Worm (Caenorhabditis elegans) whole organism, L4 larva: ENCODE measurements around the gene F48G7.5.
A peak's percentile ranks its signal among the peaks of the same experiment; 100 is the strongest.

ENCODE experiments used
- Y75B8A.6 ChIP-seq: fragments of 200-800 bp; sonication (Bioruptor generic); IDR thresholded peaks from 2 replicates; pipeline ENCODE4 v1.3.6; 2022; ENCODE audit warnings: missing genetic modification reagents, missing genetic modification characterization, missing compliant biosample characterization
- aha-1 ChIP-seq: fragments of 150-350 bp; peaks from one replicate; lab custom pipeline; 2014; ENCODE audit warnings: missing biosample characterization, missing genetic modification characterization
- ceh-32 ChIP-seq: sonication (generic microtip); optimal IDR thresholded peaks from 2 replicates; lab custom pipeline; 2016; ENCODE audit warnings: mild to moderate bottlenecking, missing genetic modification characterization, missing compliant biosample characterization; ENCODE audit not compliant: poor library complexity
- ceh-62 ChIP-seq: sonication (generic microtip); optimal IDR thresholded peaks from 2 replicates; lab custom pipeline; 2017; ENCODE audit warnings: missing biosample characterization, missing genetic modification characterization
- egl-27 ChIP-seq: sonication (generic microtip); optimal IDR thresholded peaks from 3 replicates; lab custom pipeline; 2017; ENCODE audit warnings: missing biosample characterization, missing genetic modification reagents, missing genetic modification characterization
- fkh-10 ChIP-seq: fragments of 150-350 bp; optimal IDR thresholded peaks from 2 replicates; lab custom pipeline; 2014; ENCODE audit warnings: missing biosample characterization, missing genetic modification reagents, missing genetic modification characterization
- gei-8 ChIP-seq: fragments of 200-800 bp; sonication (Bioruptor generic); optimal IDR thresholded peaks from 2 replicates; lab custom pipeline; 2018; ENCODE audit warnings: mild to moderate bottlenecking, missing genetic modification characterization, missing compliant biosample characterization
- hif-1 ChIP-seq, 2 experiments: sonication (generic microtip); optimal IDR thresholded peaks; 2 replicates each; lab custom pipeline; 2016 to 2017; ENCODE audit warnings: missing compliant biosample characterization in 2 of 2, missing genetic modification characterization in 2 of 2, missing genetic modification reagents in 2 of 2, missing genotype in 2 of 2, mild to moderate bottlenecking in 1 of 2
- hlh-30 ChIP-seq: sonication (generic microtip); optimal IDR thresholded peaks from 2 replicates; lab custom pipeline; 2017; ENCODE audit warnings: antibody characterized with exemption, mild to moderate bottlenecking, missing genetic modification characterization, missing compliant biosample characterization; ENCODE audit not compliant: insufficient read depth
- lin-1 ChIP-seq: fragments of 200-800 bp; sonication (Bioruptor generic); IDR thresholded peaks from 2 replicates; pipeline ENCODE4 v1.3.6; 2022; ENCODE audit warnings: missing genetic modification reagents, missing genetic modification characterization, missing compliant biosample characterization
- lin-15B ChIP-seq: fragments of 150-350 bp; sonication (generic microtip); optimal IDR thresholded peaks from 3 replicates; lab custom pipeline; 2014; ENCODE audit warnings: missing biosample characterization, missing genetic modification characterization
- lin-39 ChIP-seq: fragments of 150-350 bp; optimal IDR thresholded peaks from 2 replicates; lab custom pipeline; 2014; ENCODE audit warnings: missing biosample characterization, missing genetic modification reagents, missing genetic modification characterization
- mep-1 ChIP-seq: fragments of 150-350 bp; sonication (generic microtip); optimal IDR thresholded peaks from 3 replicates; lab custom pipeline; 2014; ENCODE audit warnings: missing biosample characterization, missing genetic modification characterization
- mes-2 ChIP-seq: sonication (generic microtip); optimal IDR thresholded peaks from 2 replicates; lab custom pipeline; 2016; ENCODE audit warnings: missing genotype, mild to moderate bottlenecking, missing genetic modification characterization, missing compliant biosample characterization; ENCODE audit not compliant: poor library complexity, severe bottlenecking
- mxl-2 ChIP-seq: fragments of 200-800 bp; sonication (Bioruptor generic); conservative IDR thresholded peaks from 2 replicates; pipeline ENCODE4 v1.3.6; 2022; ENCODE audit warnings: missing genetic modification reagents, missing genetic modification characterization, missing compliant biosample characterization
- nhr-42 ChIP-seq: fragments of 200-800 bp; sonication (Bioruptor generic); IDR thresholded peaks from 2 replicates; pipeline ENCODE4 v1.3.6; 2022; ENCODE audit warnings: missing genetic modification characterization, missing compliant biosample characterization
- nhr-6 ChIP-seq: fragments of 150-350 bp; optimal IDR thresholded peaks from 2 replicates; lab custom pipeline; 2014; ENCODE audit warnings: missing biosample characterization, missing genetic modification characterization
- nhr-76 ChIP-seq: fragments of 150-350 bp; optimal IDR thresholded peaks from 2 replicates; lab custom pipeline; 2014; ENCODE audit warnings: missing biosample characterization, missing genetic modification characterization
- pqm-1 ChIP-seq: sonication (generic microtip); optimal IDR thresholded peaks from 2 replicates; lab custom pipeline; 2017; ENCODE audit warnings: missing biosample characterization, missing genetic modification characterization
- rbr-2 ChIP-seq: sonication (generic microtip); optimal IDR thresholded peaks from 2 replicates; lab custom pipeline; 2016; ENCODE audit warnings: missing genotype, missing genetic modification characterization, missing compliant biosample characterization
- unc-62 ChIP-seq, 3 experiments: fragments of 150-350 bp in 1 of 3; sonication (generic microtip); optimal IDR thresholded peaks in 2 of 3; peaks in 1 of 3; 1 replicate in 1 of 3; 2 replicates in 2 of 3; lab custom pipeline; 2014 to 2017; ENCODE audit warnings: missing biosample characterization in 3 of 3, missing genetic modification characterization in 3 of 3, missing genetic modification reagents in 3 of 3, missing genotype in 1 of 3
- vab-7 ChIP-seq: fragments of 200-800 bp; sonication (Bioruptor generic); IDR thresholded peaks from 2 replicates; pipeline ENCODE4 v1.3.6; 2022; ENCODE audit warnings: missing genetic modification reagents, missing genetic modification characterization, missing compliant biosample characterization
- zag-1 ChIP-seq: fragments of 150-350 bp; optimal IDR thresholded peaks from 2 replicates; lab custom pipeline; 2014; ENCODE audit warnings: missing biosample characterization, missing genetic modification characterization
- ztf-11 ChIP-seq: fragments of 150-350 bp; optimal IDR thresholded peaks from 2 replicates; lab custom pipeline; 2014; ENCODE audit warnings: missing biosample characterization, missing genetic modification characterization
- ztf-7 ChIP-seq: fragments of 150-350 bp; optimal IDR thresholded peaks from 2 replicates; lab custom pipeline; 2014; ENCODE audit warnings: missing biosample characterization, missing genetic modification characterization

F48G7.5 gene

ce11 chrV:587818-588217 lies 34.9 kb downstream of the F48G7.5 start, which contains the start of gene K06H6.1:
Gene K06H6.1, plus strand, starts transcription at chrV:588118.
- peak in 1 of 2 experiments; percentile 40 for TF ChIP-seq unc-62 (GFP tag; optimal IDR thresholded peaks at IDR 0.05 in 1 of 2; lab: Kevin White, UChicago)
- no peak for TF ChIP-seq unc-62 (tag; optimal IDR thresholded peaks at IDR 0.05; lab: Kevin White, UChicago)
- TF ChIP-seq ztf-7 (tag; lab: Kevin White, UChicago) = no peak

- peak; percentile 4 for TF ChIP-seq aha-1 (tag; lab: Kevin White, UChicago)
- TF ChIP-seq fkh-10 (GFP tag; lab: Kevin White, UChicago) = no peak
Measured at ce11 chrV:585472-585871, 37.3 kb downstream of the F48G7.5 start, which contains the start of gene K06H6.2. Gene K06H6.2, plus strand, starts transcription at chrV:585772.

ce11 chrV:581616-582015 lies 41.1 kb downstream of the F48G7.5 start, which contains the start of gene nstp-7:
Gene nstp-7, plus strand, starts transcription at chrV:581916.
- TF ChIP-seq ztf-11 (no peak), nhr-42 (no peak)

ce11 chrV:578977-579376 lies 43.8 kb downstream of the F48G7.5 start, which contains the start of gene K06H6.4:
Gene K06H6.4, plus strand, starts transcription at chrV:579277.
- no peak for TF ChIP-seq ceh-62 (tag; lab: Kevin White, UChicago)

DNA sequence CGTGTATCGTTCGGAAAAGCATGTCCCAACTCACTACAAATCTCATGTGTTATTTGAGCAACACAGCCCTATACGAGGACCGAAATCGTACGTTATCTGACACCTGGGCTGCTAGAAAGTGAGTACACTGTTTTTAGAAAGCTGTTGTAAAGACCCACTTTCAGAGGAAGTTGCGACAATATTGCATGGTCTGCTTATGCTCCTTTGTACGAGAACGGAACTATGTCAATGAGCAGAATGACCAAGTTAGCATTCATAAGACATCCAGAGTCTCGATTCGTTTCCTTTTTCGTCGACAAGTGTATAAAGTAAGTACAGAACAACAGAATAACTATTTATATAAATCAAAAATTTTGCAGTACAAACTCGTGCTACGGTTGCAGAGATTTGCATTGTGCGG lies 45.8 kb downstream of the F48G7.5 start:
- TF ChIP-seq egl-27 (tag; lab: Kevin White, UChicago) (no peak), unc-62 (GFP tag; optimal IDR thresholded peaks at IDR 0.05 in 1 of 2; lab: Kevin White, UChicago) (peak in 1 of 2 experiments; percentile 97), unc-62 (tag; optimal IDR thresholded peaks at IDR 0.05; lab: Kevin White, UChicago) (no peak)

ce11 chrV:576070-576469 lies 46.7 kb downstream of the F48G7.5 start, which contains the start of gene K06H6.5:
Gene K06H6.5, plus strand, starts transcription at chrV:576370.
- no peak for TF ChIP-seq rbr-2 (tag; lab: Kevin White, UChicago)
- no peak for TF ChIP-seq hif-1 (tag; optimal IDR thresholded peaks at IDR 0.05; lab: Kevin White, UChicago)
- no peak for TF ChIP-seq lin-15B
- TF ChIP-seq mes-2 (tag; lab: Kevin White, UChicago) = no peak
- TF ChIP-seq pqm-1 = no peak
- TF ChIP-seq ceh-32 = no peak
- no peak for TF ChIP-seq Y75B8A.6 (GFP tag; lab: Robert Waterston, UW)
- TF ChIP-seq lin-1 (GFP tag; lab: Robert Waterston, UW) = no peak
- no peak for TF ChIP-seq hlh-30 (tag; lab: Kevin White, UChicago)
- TF ChIP-seq egl-27 (tag; lab: Kevin White, UChicago) = no peak
- no peak for TF ChIP-seq nhr-76 (tag; lab: Kevin White, UChicago)
- no peak for TF ChIP-seq mep-1 (tag; lab: Kevin White, UChicago)

DNA sequence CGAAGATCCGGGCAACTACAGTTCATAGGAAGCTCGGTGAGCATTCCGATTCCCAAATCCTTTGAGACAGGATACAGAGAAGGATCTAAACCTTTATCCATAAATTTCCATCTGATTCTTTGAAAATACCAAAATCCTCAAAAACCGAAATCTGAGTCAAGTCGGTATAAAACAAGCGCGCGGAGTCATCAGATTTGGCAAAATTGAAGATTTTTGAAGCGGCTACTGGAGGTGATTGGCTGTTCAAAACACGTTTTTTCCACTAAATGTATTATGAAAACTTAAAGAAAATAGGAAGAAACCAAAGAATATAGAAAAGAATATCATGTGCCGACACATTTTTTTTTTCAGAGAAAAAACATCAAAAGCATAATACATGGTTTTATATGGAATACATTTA lies 48.1 kb downstream of the F48G7.5 start, which contains the start of gene C14C6.13:
Gene C14C6.13, minus strand, starts transcription at position 101 of the 400 bp plus-strand sequence.
- TF ChIP-seq gei-8 (GFP tag; lab: Kevin White, UChicago) (no peak), lin-39 (tag; lab: Kevin White, UChicago) (no peak), zag-1 (tag; lab: Kevin White, UChicago) (no peak), nhr-6 (no peak), mxl-2 (GFP tag; lab: Robert Waterston, UW) (no peak), vab-7 (GFP tag; lab: Robert Waterston, UW) (no peak)
